Fruit fly (Drosophila melanogaster): ENCODE results near the gene CG18749.

- TF ChIP-seq CG8478 (optimal IDR thresholded peaks at IDR 0.05) (no peak), CTCF (optimal IDR thresholded peaks at IDR 0.05) (no peak)
These were observed 31.3 kb upstream of the CG18749 start for dm6 chr3R:8212594-8212993.
